Worm (Caenorhabditis elegans) whole organism, L1 larva: Measurements from ENCODE around the gene wht-7.

Source experiments
- C16A3.4 ChIP-seq: fragments of 150-350 bp; optimal IDR thresholded peaks from 2 replicates; lab custom pipeline; 2014; ENCODE audit warnings: missing biosample characterization, missing genetic modification characterization
- C34B4.2 ChIP-seq: sonication (generic microtip); optimal IDR thresholded peaks from 2 replicates; lab custom pipeline; 2017; ENCODE audit warnings: mild to moderate bottlenecking, missing genetic modification characterization, missing compliant biosample characterization
- Y116A8C.19 ChIP-seq: sonication (generic microtip); optimal IDR thresholded peaks from 2 replicates; lab custom pipeline; 2016; ENCODE audit warnings: missing compliant biosample characterization, missing genetic modification characterization, borderline replicate concordance
- alr-1 ChIP-seq: fragments of 200-800 bp; sonication (Bioruptor generic); optimal IDR thresholded peaks from 2 replicates; lab custom pipeline; 2018; ENCODE audit warnings: borderline replicate concordance, mild to moderate bottlenecking, missing genetic modification characterization, missing compliant biosample characterization
- aly-2 ChIP-seq: fragments of 150-350 bp; optimal IDR thresholded peaks from 2 replicates; lab custom pipeline; 2014; ENCODE audit warnings: missing biosample characterization, missing genetic modification characterization
- ama-1 ChIP-seq: fragments of 150-350 bp; optimal IDR thresholded peaks from 2 replicates; lab custom pipeline; 2014
- blmp-1 ChIP-seq: fragments of 150-350 bp; optimal IDR thresholded peaks from 2 replicates; lab custom pipeline; 2014; ENCODE audit warnings: missing biosample characterization, missing genetic modification characterization
- ceh-63 ChIP-seq: fragments of 200-800 bp; sonication (Bioruptor generic); optimal IDR thresholded peaks from 2 replicates; lab custom pipeline; 2018; ENCODE audit warnings: mild to moderate bottlenecking, missing genetic modification characterization, missing compliant biosample characterization
- ceh-8 ChIP-seq: fragments of 200-800 bp; sonication (Bioruptor generic); optimal IDR thresholded peaks from 2 replicates; lab custom pipeline; 2018; ENCODE audit warnings: mild to moderate bottlenecking, missing genetic modification characterization, moderate library complexity, missing compliant biosample characterization
- ceh-82 ChIP-seq, 3 experiments: fragments of 150-350 bp in 1 of 3; sonication (generic microtip) in 2 of 3; optimal IDR thresholded peaks; 2 replicates each; lab custom pipeline; 2014 to 2017; ENCODE audit warnings: missing biosample characterization in 3 of 3, missing genetic modification characterization in 3 of 3
- ceh-90 ChIP-seq: sonication (generic microtip); optimal IDR thresholded peaks from 2 replicates; lab custom pipeline; 2016; ENCODE audit warnings: missing genetic modification characterization, missing compliant biosample characterization
- ces-1 ChIP-seq: fragments of 150-350 bp; optimal IDR thresholded peaks from 2 replicates; lab custom pipeline; 2014; ENCODE audit warnings: missing biosample characterization, missing genetic modification reagents, missing genetic modification characterization
- egl-13 ChIP-seq: sonication (generic microtip); optimal IDR thresholded peaks from 2 replicates; lab custom pipeline; 2016; ENCODE audit warnings: missing genotype, missing genetic modification reagents, missing genetic modification characterization, missing compliant biosample characterization
- egl-27 ChIP-seq, 2 experiments: fragments of 150-350 bp in 1 of 2; sonication (generic microtip); optimal IDR thresholded peaks; 3 replicates each; lab custom pipeline; 2017 to 2018; ENCODE audit warnings: missing biosample characterization in 2 of 2, missing genetic modification characterization in 2 of 2, missing genetic modification reagents in 2 of 2
- ets-5 ChIP-seq: fragments of 200-800 bp; sonication (Bioruptor generic); IDR thresholded peaks from 2 replicates; pipeline ENCODE4 v1.3.6; 2022; ENCODE audit warnings: missing genetic modification characterization, missing compliant biosample characterization
- fkh-10 ChIP-seq: sonication (generic microtip); optimal IDR thresholded peaks from 2 replicates; lab custom pipeline; 2017; ENCODE audit warnings: missing biosample characterization, missing genetic modification reagents, missing genetic modification characterization
- fkh-8 ChIP-seq: sonication (generic microtip); optimal IDR thresholded peaks from 2 replicates; lab custom pipeline; 2016; ENCODE audit warnings: mild to moderate bottlenecking, missing genetic modification characterization, missing compliant biosample characterization
- fos-1 ChIP-seq: fragments of 150-350 bp; optimal IDR thresholded peaks from 2 replicates; lab custom pipeline; 2014; ENCODE audit warnings: missing biosample characterization, missing genetic modification characterization
- grh-1 ChIP-seq: fragments of 200-800 bp; sonication (Bioruptor generic); IDR thresholded peaks from 2 replicates; pipeline ENCODE4 v1.3.6; 2022; ENCODE audit warnings: missing genetic modification reagents, missing genetic modification characterization, missing compliant biosample characterization
- hlh-17 ChIP-seq: fragments of 200-800 bp; sonication (Bioruptor generic); optimal IDR thresholded peaks from 2 replicates; lab custom pipeline; 2018; ENCODE audit warnings: missing genetic modification characterization, mild to moderate bottlenecking, missing compliant biosample characterization, moderate library complexity, borderline replicate concordance
- hlh-4 ChIP-seq: sonication (generic microtip); optimal IDR thresholded peaks from 2 replicates; lab custom pipeline; 2016; ENCODE audit warnings: mild to moderate bottlenecking, missing genetic modification characterization, missing compliant biosample characterization
- hpl-2 ChIP-seq: fragments of 150-350 bp; optimal IDR thresholded peaks from 2 replicates; lab custom pipeline; 2014; ENCODE audit warnings: missing biosample characterization, missing genetic modification reagents, missing genetic modification characterization
- irx-1 ChIP-seq: sonication (generic microtip); optimal IDR thresholded peaks from 2 replicates; lab custom pipeline; 2016; ENCODE audit warnings: missing genetic modification characterization, missing compliant biosample characterization
- isw-1 ChIP-seq: fragments of 200-800 bp; sonication (Bioruptor generic); IDR thresholded peaks from 2 replicates; pipeline ENCODE4 v1.3.6; 2022; ENCODE audit warnings: missing genetic modification characterization, missing compliant biosample characterization
- jun-1 ChIP-seq: fragments of 150-350 bp; optimal IDR thresholded peaks from 2 replicates; lab custom pipeline; 2014; ENCODE audit warnings: missing biosample characterization, missing genetic modification reagents, missing genetic modification characterization
- lin-15B ChIP-seq: fragments of 150-350 bp; sonication (generic microtip); optimal IDR thresholded peaks from 3 replicates; lab custom pipeline; 2014; ENCODE audit warnings: missing biosample characterization, missing genetic modification characterization
- lin-39 ChIP-seq: fragments of 150-350 bp; optimal IDR thresholded peaks from 2 replicates; lab custom pipeline; 2014; ENCODE audit warnings: missing biosample characterization, missing genetic modification reagents, missing genetic modification characterization
- lir-3 ChIP-seq: sonication (generic microtip); optimal IDR thresholded peaks from 2 replicates; lab custom pipeline; 2016; ENCODE audit warnings: mild to moderate bottlenecking, missing genetic modification characterization, moderate library complexity, missing compliant biosample characterization; ENCODE audit not compliant: poor library complexity
- lsy-2 ChIP-seq, 2 experiments: fragments of 150-350 bp; optimal IDR thresholded peaks; 2 replicates each; lab custom pipeline; 2014; ENCODE audit warnings: missing biosample characterization in 2 of 2, missing genetic modification characterization in 2 of 2
- mab-9 ChIP-seq: fragments of 200-800 bp; sonication (Bioruptor generic); IDR thresholded peaks from 2 replicates; pipeline ENCODE4 v1.3.6; 2022; ENCODE audit warnings: missing genetic modification reagents, missing genetic modification characterization, missing compliant biosample characterization
- mep-1 ChIP-seq: fragments of 150-350 bp; optimal IDR thresholded peaks from 2 replicates; lab custom pipeline; 2014; ENCODE audit warnings: missing biosample characterization, missing genetic modification characterization
- nhr-11 ChIP-seq: fragments of 150-350 bp; optimal IDR thresholded peaks from 2 replicates; lab custom pipeline; 2014; ENCODE audit warnings: missing biosample characterization, missing genetic modification characterization
- nhr-12 ChIP-seq: sonication (generic microtip); optimal IDR thresholded peaks from 2 replicates; lab custom pipeline; 2017; ENCODE audit warnings: missing biosample characterization, missing genetic modification characterization
- nhr-19 ChIP-seq: fragments of 200-800 bp; sonication (Bioruptor generic); conservative IDR thresholded peaks from 2 replicates; pipeline ENCODE4 v1.3.6; 2022; ENCODE audit warnings: missing genetic modification characterization, missing compliant biosample characterization
- nhr-28 ChIP-seq: fragments of 150-350 bp; optimal IDR thresholded peaks from 2 replicates; lab custom pipeline; 2014; ENCODE audit warnings: missing biosample characterization, missing genetic modification characterization
- nhr-47 ChIP-seq: sonication (generic microtip); optimal IDR thresholded peaks from 2 replicates; lab custom pipeline; 2016; ENCODE audit warnings: mild to moderate bottlenecking, missing genetic modification characterization, moderate library complexity, missing compliant biosample characterization
- nhr-71 ChIP-seq: sonication (generic microtip); optimal IDR thresholded peaks from 2 replicates; lab custom pipeline; 2016; ENCODE audit warnings: mild to moderate bottlenecking, missing genetic modification characterization, moderate library complexity, missing compliant biosample characterization
- nhr-85 ChIP-seq: sonication (generic microtip); peaks from one replicate; lab custom pipeline; 2016; ENCODE audit warnings: missing genetic modification characterization, inconsistent platforms, missing compliant biosample characterization
- pag-3 ChIP-seq: sonication (generic microtip); optimal IDR thresholded peaks from 2 replicates; lab custom pipeline; 2017; ENCODE audit warnings: missing genetic modification characterization, mild to moderate bottlenecking, missing compliant biosample characterization, antibody characterized with exemption, borderline replicate concordance; ENCODE audit not compliant: insufficient read depth
- pax-3 ChIP-seq: fragments of 200-800 bp; sonication (Bioruptor generic); optimal IDR thresholded peaks from 2 replicates; lab custom pipeline; 2018; ENCODE audit warnings: mild to moderate bottlenecking, missing genetic modification characterization, moderate library complexity, missing compliant biosample characterization
- rnt-1 ChIP-seq: sonication (generic microtip); optimal IDR thresholded peaks from 2 replicates; lab custom pipeline; 2016; ENCODE audit warnings: mild to moderate bottlenecking, missing genetic modification characterization, moderate library complexity, missing compliant biosample characterization
- skn-1 ChIP-seq: fragments of 150-350 bp; optimal IDR thresholded peaks from 2 replicates; lab custom pipeline; 2014; ENCODE audit warnings: missing biosample characterization, missing genetic modification characterization
- snpc-4 ChIP-seq: fragments of 150-350 bp; optimal IDR thresholded peaks from 2 replicates; lab custom pipeline; 2014; ENCODE audit warnings: missing biosample characterization, missing genetic modification characterization
- sox-4 ChIP-seq: sonication (generic microtip); optimal IDR thresholded peaks from 2 replicates; lab custom pipeline; 2016; ENCODE audit warnings: missing genetic modification characterization, missing compliant biosample characterization
- sptf-1 ChIP-seq: fragments of 150-350 bp; optimal IDR thresholded peaks from 2 replicates; lab custom pipeline; 2014; ENCODE audit warnings: missing biosample characterization, missing genetic modification characterization
- swsn-7 ChIP-seq: sonication (generic microtip); optimal IDR thresholded peaks from 2 replicates; lab custom pipeline; 2016; ENCODE audit warnings: missing genetic modification characterization, missing compliant biosample characterization
- tbx-2 ChIP-seq: sonication (generic microtip); optimal IDR thresholded peaks from 2 replicates; lab custom pipeline; 2016; ENCODE audit warnings: missing genetic modification characterization, missing compliant biosample characterization
- tlp-1 ChIP-seq: fragments of 150-350 bp; optimal IDR thresholded peaks from 2 replicates; lab custom pipeline; 2014; ENCODE audit warnings: missing biosample characterization, missing genetic modification characterization
- vab-15 ChIP-seq: sonication (generic microtip); optimal IDR thresholded peaks from 2 replicates; lab custom pipeline; 2017; ENCODE audit warnings: missing genotype, mild to moderate bottlenecking, missing genetic modification characterization, missing compliant biosample characterization
- zag-1 ChIP-seq: fragments of 150-350 bp; optimal IDR thresholded peaks from 2 replicates; lab custom pipeline; 2014; ENCODE audit warnings: missing biosample characterization, missing genetic modification characterization
- zip-4 ChIP-seq: fragments of 200-800 bp; sonication (Bioruptor generic); optimal IDR thresholded peaks from 2 replicates; lab custom pipeline; 2018; ENCODE audit warnings: mild to moderate bottlenecking, missing genetic modification characterization, moderate library complexity, missing compliant biosample characterization
- ztf-11 ChIP-seq, 2 experiments: sonication (generic microtip); optimal IDR thresholded peaks; 2 replicates each; lab custom pipeline; 2016 to 2017; ENCODE audit warnings: missing genetic modification characterization in 2 of 2, missing biosample characterization in 1 of 2, missing compliant biosample characterization in 1 of 2
- ztf-4 ChIP-seq: fragments of 150-350 bp; optimal IDR thresholded peaks from 2 replicates; lab custom pipeline; 2014; ENCODE audit warnings: missing biosample characterization, missing genetic modification characterization

wht-7 gene

DNA sequence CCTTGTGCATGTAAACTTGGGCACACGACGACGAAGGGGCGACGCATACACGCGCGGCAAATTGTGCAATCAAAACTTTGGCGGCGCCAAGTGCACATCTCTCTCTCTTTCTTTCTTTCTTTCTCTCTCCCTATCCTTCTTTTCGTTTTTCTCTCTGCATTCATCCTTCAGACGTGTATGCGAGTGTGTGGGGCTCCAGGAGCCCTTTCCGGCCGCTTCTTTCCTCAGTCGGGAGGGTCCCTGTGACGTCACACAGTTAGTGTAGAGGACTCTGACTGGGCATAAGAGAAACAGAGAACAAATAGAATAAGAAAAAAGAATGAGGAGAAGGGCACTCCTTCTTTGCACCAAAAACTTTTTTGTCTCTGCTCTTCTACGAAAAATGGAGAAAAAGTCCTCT, 12.0 kb downstream of the wht-7 start:
- peak; percentile 68 for TF ChIP-seq mep-1
- peak; percentile 27 for TF ChIP-seq zip-4 (GFP tag; lab: Kevin White, UChicago)
- peak; percentile 69 for TF ChIP-seq nhr-47
- no peak for TF ChIP-seq ceh-63
- no peak for TF ChIP-seq snpc-4
- TF ChIP-seq jun-1 (tag; lab: Kevin White, UChicago) = peak; percentile 3
- TF ChIP-seq fkh-10 = peak; percentile 96
- TF ChIP-seq rnt-1 (tag; lab: Kevin White, UChicago) = peak; percentile 71
- 0 out of 2 replicates have a peak, but pooled peaks have one; percentile 31 for TF ChIP-seq mab-9 (GFP tag; lab: Robert Waterston, UW)
- no peak for TF ChIP-seq lin-39
- TF ChIP-seq ztf-4 = peak; percentile 65
- TF ChIP-seq C34B4.2 (tag; lab: Kevin White, UChicago) = no peak
- TF ChIP-seq alr-1 (tag; lab: Kevin White, UChicago) = no peak
- no peak for TF ChIP-seq ama-1 (lab: Kevin White, UChicago)
- TF ChIP-seq nhr-12 (tag; lab: Kevin White, UChicago) = no peak
- peak; percentile 51 for TF ChIP-seq egl-13 (tag; lab: Kevin White, UChicago)
- peak; percentile 77 for TF ChIP-seq swsn-7 (tag; lab: Kevin White, UChicago)
- peak; percentile 57 for TF ChIP-seq irx-1 (tag; lab: Kevin White, UChicago)
- TF ChIP-seq hlh-4 = no peak
- TF ChIP-seq egl-27 (tag; optimal IDR thresholded peaks at IDR 0.05; lab: Kevin White, UChicago) = peak in 1 of 2 experiments; percentile 48
- peak; percentile 2 for TF ChIP-seq lir-3
- TF ChIP-seq Y116A8C.19 (tag; lab: Kevin White, UChicago) = no peak
- peak; percentile 3 to 82 (median 78) for TF ChIP-seq ceh-82 (tag; optimal IDR thresholded peaks at IDR 0.05; lab: Kevin White, UChicago)
- TF ChIP-seq fos-1 (tag; lab: Kevin White, UChicago) = peak; percentile 5
- no peak for TF ChIP-seq C16A3.4 (tag; lab: Kevin White, UChicago)
- TF ChIP-seq aly-2 (tag; lab: Kevin White, UChicago) = no peak
- no peak for TF ChIP-seq hlh-17 (GFP tag; lab: Kevin White, UChicago)
- no peak for TF ChIP-seq pax-3
- peak; percentile 44 for TF ChIP-seq nhr-19 (GFP tag; lab: Robert Waterston, UW)
- TF ChIP-seq ces-1 = peak; percentile 59
- TF ChIP-seq lin-15B (tag; lab: Kevin White, UChicago) = no peak
- TF ChIP-seq nhr-11 (tag; lab: Kevin White, UChicago) = no peak
- TF ChIP-seq fkh-8 = peak; percentile 69
- TF ChIP-seq grh-1 (GFP tag; lab: Robert Waterston, UW) = no peak
- no peak for TF ChIP-seq pag-3 (tag; lab: Kevin White, UChicago)
- no peak for TF ChIP-seq hpl-2 (GFP tag; lab: Kevin White, UChicago)
- TF ChIP-seq nhr-85 (tag; lab: Kevin White, UChicago) = no peak
- TF ChIP-seq isw-1 = peak; percentile 47; the same call in 1 of the 2 replicates
- TF ChIP-seq tbx-2 = peak; percentile 77
- no peak for TF ChIP-seq sptf-1
- TF ChIP-seq zag-1 (tag; lab: Kevin White, UChicago) = no peak
- no peak for TF ChIP-seq skn-1 (tag; lab: Kevin White, UChicago)
- TF ChIP-seq ceh-8 (GFP tag; lab: Kevin White, UChicago) = peak; percentile 55
- no peak for TF ChIP-seq nhr-28
- peak; percentile 89 for TF ChIP-seq nhr-71 (tag; lab: Kevin White, UChicago)
- TF ChIP-seq ztf-11 (tag; optimal IDR thresholded peaks at IDR 0.05; lab: Kevin White, UChicago) = no peak
- TF ChIP-seq vab-15 (tag; lab: Kevin White, UChicago) = no peak
- TF ChIP-seq blmp-1 (tag; lab: Kevin White, UChicago) = no peak
- TF ChIP-seq ceh-90 (tag; lab: Kevin White, UChicago) = no peak
- no peak for TF ChIP-seq sox-4 (tag; lab: Kevin White, UChicago)
- TF ChIP-seq ets-5 = no peak
- peak; percentile 70 to 72 for TF ChIP-seq lsy-2 (tag; optimal IDR thresholded peaks at IDR 0.05; lab: Kevin White, UChicago)
- TF ChIP-seq tlp-1 (tag; lab: Kevin White, UChicago) = no peak
